Worm (Caenorhabditis elegans): ENCODE data around the gene col-111.

ce11 chrIV:4647385-4647784, 10.4 kb downstream of the col-111 start, which contains the start of gene F29B9.8:
- TF ChIP-seq unc-86 (tag; optimal IDR thresholded peaks at IDR 0.05) (no peak), lsy-2 (tag; optimal IDR thresholded peaks at IDR 0.05) (no peak), skn-1 (tag; optimal IDR thresholded peaks at IDR 0.05) (no peak), lin-39 (tag; optimal IDR thresholded peaks at IDR 0.05) (no peak), pqm-1 (tag; optimal IDR thresholded peaks at IDR 0.05) (no peak), sox-4 (tag; optimal IDR thresholded peaks at IDR 0.05) (no peak), elt-3 (tag; optimal IDR thresholded peaks at IDR 0.05) (no peak), ama-1 (optimal IDR thresholded peaks at IDR 0.05) (no peak), nhr-76 (tag; optimal IDR thresholded peaks at IDR 0.05) (no peak), elt-2 (tag; optimal IDR thresholded peaks at IDR 0.05) (no peak), unc-130 (tag; optimal IDR thresholded peaks at IDR 0.05) (no peak), alr-1 (tag; optimal IDR thresholded peaks at IDR 0.05; ENCODE audit: borderline replicate concordance) (no peak), ceh-82 (tag; optimal IDR thresholded peaks at IDR 0.05) (no peak), ztf-4 (tag; optimal IDR thresholded peaks at IDR 0.05) (no peak)

Measured in whole organism, L1 larva.